Fruit fly (Drosophila melanogaster) whole organism, wandering third instar larva: Measurements from ENCODE around the gene CG15011.

Source experiments
- GATAd ChIP-seq: sonication (Bioruptor generic); optimal IDR thresholded peaks from 2 replicates; lab custom pipeline; 2016; ENCODE audit warnings: missing biosample characterization, missing genetic modification characterization
- Rel ChIP-seq, 2 experiments: fragments of 200-800 bp; sonication (Bioruptor generic) in 1 of 2; optimal IDR thresholded peaks; 2 replicates in 1 of 2; 3 replicates in 1 of 2; lab custom pipeline; 2016 to 2019; ENCODE audit warnings: mild to moderate bottlenecking in 2 of 2, missing biosample characterization in 2 of 2, missing genetic modification characterization in 2 of 2, moderate library complexity in 1 of 2
- Sp1 ChIP-seq: fragments of 200-800 bp; sonication (Bioruptor generic); optimal IDR thresholded peaks from 3 replicates; lab custom pipeline; 2019; ENCODE audit warnings: missing biosample characterization, mild to moderate bottlenecking, missing genetic modification characterization, moderate library complexity
- dmrt93B ChIP-seq: fragments of 200-800 bp; sonication (Bioruptor generic); optimal IDR thresholded peaks from 2 replicates; lab custom pipeline; 2018; ENCODE audit warnings: missing biosample characterization, mild to moderate bottlenecking, missing genetic modification characterization
- fru ChIP-seq: fragments of 200-800 bp; sonication (Bioruptor generic); optimal IDR thresholded peaks from 3 replicates; lab custom pipeline; 2016; ENCODE audit warnings: missing biosample characterization, mild to moderate bottlenecking, missing genetic modification characterization
- psq ChIP-seq: fragments of 200-800 bp; sonication (Bioruptor generic); optimal IDR thresholded peaks from 3 replicates; lab custom pipeline; 2017; ENCODE audit warnings: missing biosample characterization, mild to moderate bottlenecking, missing genetic modification characterization, moderate library complexity
- tai ChIP-seq: sonication (Bioruptor generic); optimal IDR thresholded peaks from 2 replicates; lab custom pipeline; 2016; ENCODE audit warnings: missing biosample characterization, missing genetic modification characterization
- woc ChIP-seq: sonication (Bioruptor generic); optimal IDR thresholded peaks from 2 replicates; lab custom pipeline; 2016; ENCODE audit warnings: missing biosample characterization, mild to moderate bottlenecking, missing genetic modification characterization

DNA sequence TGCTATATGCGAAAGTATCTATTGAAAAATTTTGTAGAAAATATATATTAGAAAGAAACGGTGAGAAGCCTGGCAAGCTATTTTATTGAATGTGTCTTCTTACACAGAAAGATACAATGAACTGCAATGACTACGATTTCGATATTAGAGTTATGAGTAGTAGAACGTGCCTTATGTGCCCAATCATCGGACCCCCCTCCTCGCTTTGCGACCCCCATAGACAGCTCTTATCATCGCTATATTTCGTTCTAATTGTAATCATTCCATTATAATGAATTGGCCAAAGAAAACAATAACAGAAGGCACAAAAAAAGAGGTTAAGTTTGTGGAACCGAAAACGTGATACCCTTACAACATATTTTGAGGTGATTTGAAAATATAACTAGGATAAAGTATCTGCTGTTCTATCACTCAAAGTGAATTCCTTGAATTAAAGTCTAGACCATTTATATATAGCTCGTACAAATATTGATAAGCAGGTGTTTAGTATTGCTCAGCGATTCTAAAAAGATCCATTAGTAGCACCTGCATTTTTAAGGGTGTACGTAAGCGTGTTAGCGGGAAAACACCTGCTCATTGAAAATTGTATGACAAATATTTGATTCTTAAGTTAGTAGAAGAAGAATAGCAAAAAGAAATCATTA lies 26.1 kb downstream of the CG15011 start:
- TF ChIP-seq Rel (GFP tag; optimal IDR thresholded peaks at IDR 0.05; lab: Kevin White, UChicago), result no peak
- TF ChIP-seq Rel (tag; optimal IDR thresholded peaks at IDR 0.05; lab: Kevin White, UChicago), result no peak
- no peak for TF ChIP-seq dmrt93B (GFP tag; lab: Kevin White, UChicago)
- no peak for TF ChIP-seq GATAd (GFP tag; lab: Kevin White, UChicago)
- peak; percentile 23 for TF ChIP-seq fru (GFP tag; lab: Kevin White, UChicago)
- no peak for TF ChIP-seq woc (GFP tag; lab: Kevin White, UChicago)
- TF ChIP-seq Sp1 (GFP tag; lab: Kevin White, UChicago), result no peak
- TF ChIP-seq psq (GFP tag; lab: Kevin White, UChicago), result no peak
- TF ChIP-seq tai (GFP tag; lab: Kevin White, UChicago), result no peak
